Fruit fly (Drosophila melanogaster): ENCODE data around the gene Sfp33A2.

dm6 chr2L:11793986-11794385 is 43.5 kb upstream of the Sfp33A2 start, which contains the start of gene CG14937:
- no peak for TF ChIP-seq CG8478 (optimal IDR thresholded peaks at IDR 0.05)
- no peak for TF ChIP-seq CTCF (optimal IDR thresholded peaks at IDR 0.05)

All from S2 (cell line).